Fruit fly (Drosophila melanogaster): ENCODE results near the gene CG42870.

- TF ChIP-seq h (optimal IDR thresholded peaks at IDR 0.05) (no peak), Myc (optimal IDR thresholded peaks at IDR 0.05) (no peak), psq (optimal IDR thresholded peaks at IDR 0.05) (no peak), Sin3A (optimal IDR thresholded peaks at IDR 0.05) (no peak), insv (optimal IDR thresholded peaks at IDR 0.05) (no peak), ttk (optimal IDR thresholded peaks at IDR 0.05) (no peak)
Observed at dm6 chr3R:21777660-21778059, 40.5 kb upstream of the CG42870 start, which contains the start of gene Polr1H.
